Worm (Caenorhabditis elegans) whole organism, L1 larva: Measurements from ENCODE around the gene F25H9.7.

Source experiments
- C16A3.4 ChIP-seq: fragments of 150-350 bp; optimal IDR thresholded peaks from 2 replicates; lab custom pipeline; 2014; ENCODE audit warnings: missing biosample characterization, missing genetic modification characterization
- C34B4.2 ChIP-seq: sonication (generic microtip); optimal IDR thresholded peaks from 2 replicates; lab custom pipeline; 2017; ENCODE audit warnings: mild to moderate bottlenecking, missing genetic modification characterization, missing compliant biosample characterization
- F16B12.6 ChIP-seq: fragments of 150-350 bp; optimal IDR thresholded peaks from 2 replicates; lab custom pipeline; 2014; ENCODE audit warnings: missing biosample characterization, missing genetic modification characterization
- alr-1 ChIP-seq: fragments of 200-800 bp; sonication (Bioruptor generic); optimal IDR thresholded peaks from 2 replicates; lab custom pipeline; 2018; ENCODE audit warnings: borderline replicate concordance, mild to moderate bottlenecking, missing genetic modification characterization, missing compliant biosample characterization
- ama-1 ChIP-seq: fragments of 150-350 bp; optimal IDR thresholded peaks from 2 replicates; lab custom pipeline; 2014
- blmp-1 ChIP-seq: fragments of 150-350 bp; optimal IDR thresholded peaks from 2 replicates; lab custom pipeline; 2014; ENCODE audit warnings: missing biosample characterization, missing genetic modification characterization
- ceh-63 ChIP-seq: fragments of 200-800 bp; sonication (Bioruptor generic); optimal IDR thresholded peaks from 2 replicates; lab custom pipeline; 2018; ENCODE audit warnings: mild to moderate bottlenecking, missing genetic modification characterization, missing compliant biosample characterization
- ceh-82 ChIP-seq, 3 experiments: fragments of 150-350 bp in 1 of 3; sonication (generic microtip) in 2 of 3; optimal IDR thresholded peaks; 2 replicates each; lab custom pipeline; 2014 to 2017; ENCODE audit warnings: missing biosample characterization in 3 of 3, missing genetic modification characterization in 3 of 3
- ceh-88 ChIP-seq: fragments of 200-800 bp; sonication (Bioruptor generic); IDR thresholded peaks from 2 replicates; pipeline ENCODE4 v1.3.6; 2022; ENCODE audit warnings: missing genetic modification characterization, missing compliant biosample characterization
- ceh-90 ChIP-seq: sonication (generic microtip); optimal IDR thresholded peaks from 2 replicates; lab custom pipeline; 2016; ENCODE audit warnings: missing genetic modification characterization, missing compliant biosample characterization
- dsc-1 ChIP-seq: sonication (generic microtip); optimal IDR thresholded peaks from 2 replicates; lab custom pipeline; 2016; ENCODE audit warnings: mild to moderate bottlenecking, missing genetic modification characterization, missing compliant biosample characterization
- efl-1 ChIP-seq, 4 experiments: fragments of 150-350 bp; optimal IDR thresholded peaks in 3 of 4; peaks in 1 of 4; 1 replicate in 1 of 4; 2 replicates in 3 of 4; lab custom pipeline; 2014; ENCODE audit warnings: missing biosample characterization in 2 of 4, missing genetic modification characterization in 2 of 4, missing genetic modification reagents in 2 of 4
- elt-2 ChIP-seq: sonication (generic microtip); optimal IDR thresholded peaks from 2 replicates; lab custom pipeline; 2016; ENCODE audit warnings: missing genetic modification characterization, mild to moderate bottlenecking, inconsistent platforms, missing compliant biosample characterization, missing genetic modification reagents
- ets-5 ChIP-seq: fragments of 200-800 bp; sonication (Bioruptor generic); IDR thresholded peaks from 2 replicates; pipeline ENCODE4 v1.3.6; 2022; ENCODE audit warnings: missing genetic modification characterization, missing compliant biosample characterization
- fkh-10 ChIP-seq: sonication (generic microtip); optimal IDR thresholded peaks from 2 replicates; lab custom pipeline; 2017; ENCODE audit warnings: missing biosample characterization, missing genetic modification reagents, missing genetic modification characterization
- fkh-4 ChIP-seq: sonication (generic microtip); optimal IDR thresholded peaks from 2 replicates; lab custom pipeline; 2016; ENCODE audit warnings: missing compliant biosample characterization, missing genetic modification characterization, borderline replicate concordance
- fkh-8 ChIP-seq: sonication (generic microtip); optimal IDR thresholded peaks from 2 replicates; lab custom pipeline; 2016; ENCODE audit warnings: mild to moderate bottlenecking, missing genetic modification characterization, missing compliant biosample characterization
- fos-1 ChIP-seq: fragments of 150-350 bp; optimal IDR thresholded peaks from 2 replicates; lab custom pipeline; 2014; ENCODE audit warnings: missing biosample characterization, missing genetic modification characterization
- grh-1 ChIP-seq: fragments of 200-800 bp; sonication (Bioruptor generic); IDR thresholded peaks from 2 replicates; pipeline ENCODE4 v1.3.6; 2022; ENCODE audit warnings: missing genetic modification reagents, missing genetic modification characterization, missing compliant biosample characterization
- hpl-2 ChIP-seq: fragments of 150-350 bp; optimal IDR thresholded peaks from 2 replicates; lab custom pipeline; 2014; ENCODE audit warnings: missing biosample characterization, missing genetic modification reagents, missing genetic modification characterization
- isw-1 ChIP-seq: fragments of 200-800 bp; sonication (Bioruptor generic); IDR thresholded peaks from 2 replicates; pipeline ENCODE4 v1.3.6; 2022; ENCODE audit warnings: missing genetic modification characterization, missing compliant biosample characterization
- lin-13 ChIP-seq: fragments of 150-350 bp; optimal IDR thresholded peaks from 2 replicates; lab custom pipeline; 2014; ENCODE audit warnings: missing biosample characterization, missing genetic modification reagents, missing genetic modification characterization
- lin-14 ChIP-seq: fragments of 200-800 bp; sonication (Bioruptor generic); optimal IDR thresholded peaks from 2 replicates; lab custom pipeline; 2018; ENCODE audit warnings: mild to moderate bottlenecking, missing genetic modification characterization, moderate library complexity, missing compliant biosample characterization
- lin-35 ChIP-seq, 2 experiments: fragments of 150-350 bp; optimal IDR thresholded peaks; 2 replicates each; lab custom pipeline; 2014; ENCODE audit warnings: missing biosample characterization in 2 of 2, missing genetic modification characterization in 2 of 2, missing genetic modification reagents in 2 of 2
- lsy-2 ChIP-seq, 2 experiments: fragments of 150-350 bp; optimal IDR thresholded peaks; 2 replicates each; lab custom pipeline; 2014; ENCODE audit warnings: missing biosample characterization in 2 of 2, missing genetic modification characterization in 2 of 2
- nhr-19 ChIP-seq: fragments of 200-800 bp; sonication (Bioruptor generic); conservative IDR thresholded peaks from 2 replicates; pipeline ENCODE4 v1.3.6; 2022; ENCODE audit warnings: missing genetic modification characterization, missing compliant biosample characterization
- nhr-237 ChIP-seq: fragments of 150-350 bp; optimal IDR thresholded peaks from 2 replicates; lab custom pipeline; 2014; ENCODE audit warnings: missing biosample characterization, missing genetic modification characterization
- nhr-71 ChIP-seq: sonication (generic microtip); optimal IDR thresholded peaks from 2 replicates; lab custom pipeline; 2016; ENCODE audit warnings: mild to moderate bottlenecking, missing genetic modification characterization, moderate library complexity, missing compliant biosample characterization
- nhr-85 ChIP-seq: sonication (generic microtip); peaks from one replicate; lab custom pipeline; 2016; ENCODE audit warnings: missing genetic modification characterization, inconsistent platforms, missing compliant biosample characterization
- pag-3 ChIP-seq: sonication (generic microtip); optimal IDR thresholded peaks from 2 replicates; lab custom pipeline; 2017; ENCODE audit warnings: missing genetic modification characterization, mild to moderate bottlenecking, missing compliant biosample characterization, antibody characterized with exemption, borderline replicate concordance; ENCODE audit not compliant: insufficient read depth
- pax-3 ChIP-seq: fragments of 200-800 bp; sonication (Bioruptor generic); optimal IDR thresholded peaks from 2 replicates; lab custom pipeline; 2018; ENCODE audit warnings: mild to moderate bottlenecking, missing genetic modification characterization, moderate library complexity, missing compliant biosample characterization
- rnt-1 ChIP-seq: sonication (generic microtip); optimal IDR thresholded peaks from 2 replicates; lab custom pipeline; 2016; ENCODE audit warnings: mild to moderate bottlenecking, missing genetic modification characterization, moderate library complexity, missing compliant biosample characterization
- snpc-4 ChIP-seq: fragments of 150-350 bp; optimal IDR thresholded peaks from 2 replicates; lab custom pipeline; 2014; ENCODE audit warnings: missing biosample characterization, missing genetic modification characterization
- sptf-1 ChIP-seq: fragments of 150-350 bp; optimal IDR thresholded peaks from 2 replicates; lab custom pipeline; 2014; ENCODE audit warnings: missing biosample characterization, missing genetic modification characterization
- tbx-2 ChIP-seq: sonication (generic microtip); optimal IDR thresholded peaks from 2 replicates; lab custom pipeline; 2016; ENCODE audit warnings: missing genetic modification characterization, missing compliant biosample characterization
- unc-130 ChIP-seq: fragments of 150-350 bp; optimal IDR thresholded peaks from 2 replicates; lab custom pipeline; 2017; ENCODE audit warnings: missing biosample characterization, missing genetic modification characterization, inconsistent platforms
- unc-30 ChIP-seq: sonication (generic microtip); optimal IDR thresholded peaks from 2 replicates; lab custom pipeline; 2017; ENCODE audit warnings: missing biosample characterization, missing genetic modification characterization
- unc-86 ChIP-seq: sonication (generic microtip); optimal IDR thresholded peaks from 2 replicates; lab custom pipeline; 2016; ENCODE audit warnings: missing genetic modification characterization, missing compliant biosample characterization
- vab-15 ChIP-seq: sonication (generic microtip); optimal IDR thresholded peaks from 2 replicates; lab custom pipeline; 2017; ENCODE audit warnings: missing genotype, mild to moderate bottlenecking, missing genetic modification characterization, missing compliant biosample characterization
- zag-1 ChIP-seq: fragments of 150-350 bp; optimal IDR thresholded peaks from 2 replicates; lab custom pipeline; 2014; ENCODE audit warnings: missing biosample characterization, missing genetic modification characterization
- ztf-11 ChIP-seq, 2 experiments: sonication (generic microtip); optimal IDR thresholded peaks; 2 replicates each; lab custom pipeline; 2016 to 2017; ENCODE audit warnings: missing genetic modification characterization in 2 of 2, missing biosample characterization in 1 of 2, missing compliant biosample characterization in 1 of 2
- ztf-4 ChIP-seq: fragments of 150-350 bp; optimal IDR thresholded peaks from 2 replicates; lab custom pipeline; 2014; ENCODE audit warnings: missing biosample characterization, missing genetic modification characterization

The F25H9.7 gene

ce11 chrV:13499227-13499626 is 31.1 kb downstream of the F25H9.7 start:
- TF ChIP-seq tbx-2 (tag; lab: Kevin White, UChicago) (no peak), rnt-1 (tag; lab: Kevin White, UChicago) (no peak), dsc-1 (tag; lab: Kevin White, UChicago) (no peak), isw-1 (GFP tag; lab: Robert Waterston, UW) (no peak), hpl-2 (no peak), fkh-4 (tag; lab: Kevin White, UChicago) (no peak), nhr-85 (tag; lab: Kevin White, UChicago) (no peak), ceh-82 (tag; optimal IDR thresholded peaks at IDR 0.05; lab: Kevin White, UChicago) (no peak), ama-1 (no peak), lin-35 (GFP tag; optimal IDR thresholded peaks at IDR 0.05; lab: Kevin White, UChicago) (no peak), fos-1 (tag; lab: Kevin White, UChicago) (no peak), fkh-10 (GFP tag; lab: Kevin White, UChicago) (no peak), ztf-4 (tag; lab: Kevin White, UChicago) (no peak), C34B4.2 (tag; lab: Kevin White, UChicago) (no peak), unc-130 (tag; lab: Kevin White, UChicago) (no peak), F16B12.6 (no peak), ets-5 (GFP tag; lab: Robert Waterston, UW) (no peak), blmp-1 (no peak), lin-14 (no peak)
- TF ChIP-seq, all 84 proteins: peak for 0

- TF ChIP-seq nhr-19 (GFP tag; lab: Robert Waterston, UW) (no peak), pag-3 (tag; lab: Kevin White, UChicago) (no peak), nhr-237 (tag; lab: Kevin White, UChicago) (no peak), fos-1 (tag; lab: Kevin White, UChicago) (no peak), nhr-71 (tag; lab: Kevin White, UChicago) (no peak), unc-86 (tag; lab: Kevin White, UChicago) (no peak), C16A3.4 (no peak)
Observed at ce11 chrV:13506321-13506720, 38.1 kb downstream of the F25H9.7 start, which contains the start of gene R11G10.4. Gene R11G10.4 (plus strand): TSS chrV:13506621.

ce11 chrV:13511618-13512017 is 43.4 kb downstream of the F25H9.7 start, which contains the start of gene avr-15:
Gene avr-15 (minus strand): TSS chrV:13511718.
- TF ChIP-seq ets-5 (GFP tag; lab: Robert Waterston, UW) (no peak), zag-1 (no peak), snpc-4 (tag; lab: Kevin White, UChicago) (no peak), ceh-90 (tag; lab: Kevin White, UChicago) (no peak), pax-3 (tag; lab: Kevin White, UChicago) (no peak)

- TF ChIP-seq vab-15 (tag; lab: Kevin White, UChicago) (no peak), unc-30 (no peak)
Observed at ce11 chrV:13512515-13512914, 44.3 kb downstream of the F25H9.7 start.

- TF ChIP-seq nhr-71 (tag; lab: Kevin White, UChicago) (no peak), pax-3 (tag; lab: Kevin White, UChicago) (no peak), ceh-63 (no peak), lsy-2 (tag; optimal IDR thresholded peaks at IDR 0.05; lab: Kevin White, UChicago) (no peak), fkh-8 (tag; lab: Kevin White, UChicago) (no peak), elt-2 (tag; lab: Kevin White, UChicago) (no peak), grh-1 (no peak), fkh-4 (tag; lab: Kevin White, UChicago) (no peak), sptf-1 (no peak), ceh-88 (GFP tag; lab: Robert Waterston, UW) (no peak), efl-1 (optimal IDR thresholded peaks at IDR 0.05; lab: Kevin White, UChicago) (no peak), efl-1 (GFP tag; optimal IDR thresholded peaks at IDR 0.05 in 1 of 2; lab: Kevin White, UChicago) (no peak), lin-13 (no peak), alr-1 (tag; lab: Kevin White, UChicago) (no peak), ets-5 (GFP tag; lab: Robert Waterston, UW) (no peak), blmp-1 (no peak), F16B12.6 (no peak), ztf-11 (tag; optimal IDR thresholded peaks at IDR 0.05; lab: Kevin White, UChicago) (no peak), pag-3 (tag; lab: Kevin White, UChicago) (no peak), C16A3.4 (no peak)
Observed at ce11 chrV:13515115-13515514, 46.9 kb downstream of the F25H9.7 start, which contains the start of gene semi-1. Gene semi-1 (minus strand): TSS chrV:13515215.
